Fruit fly (Drosophila melanogaster) whole organism, embryonic: ENCODE results near the gene CG32281.

ENCODE experiments used
- Abd-B ChIP-seq: fragments of 200-800 bp; sonication (Bioruptor generic); optimal IDR thresholded peaks from 2 replicates; lab custom pipeline; 2018; ENCODE audit warnings: missing biosample characterization, mild to moderate bottlenecking, missing genetic modification characterization, moderate library complexity
- Asciz ChIP-seq: fragments of 200-800 bp; sonication (Bioruptor generic); optimal IDR thresholded peaks from 2 replicates; lab custom pipeline; 2017; ENCODE audit warnings: missing biosample characterization, mild to moderate bottlenecking, missing genetic modification characterization, missing genetic modification reagents
- Atf3 ChIP-seq: fragments of 200-800 bp; sonication (Bioruptor generic); optimal IDR thresholded peaks from 3 replicates; lab custom pipeline; 2016; ENCODE audit warnings: missing biosample characterization, missing genetic modification characterization
- CG10209 ChIP-seq: fragments of 200-800 bp; sonication (Bioruptor generic); optimal IDR thresholded peaks from 3 replicates; lab custom pipeline; 2017; ENCODE audit warnings: missing biosample characterization, mild to moderate bottlenecking, missing genetic modification characterization, missing genetic modification reagents
- CG12219 ChIP-seq: fragments of 200-800 bp; sonication (Bioruptor generic); optimal IDR thresholded peaks from 3 replicates; lab custom pipeline; 2018; ENCODE audit warnings: missing biosample characterization, mild to moderate bottlenecking, missing genetic modification characterization
- CG1233 ChIP-seq: fragments of 200-800 bp; sonication (Bioruptor generic); optimal IDR thresholded peaks from 4 replicates; lab custom pipeline; 2018; ENCODE audit warnings: missing biosample characterization, mild to moderate bottlenecking, missing genetic modification characterization
- CG13123 ChIP-seq: fragments of 200-800 bp; sonication (Bioruptor generic); optimal IDR thresholded peaks from 2 replicates; lab custom pipeline; 2016; ENCODE audit warnings: missing biosample characterization, missing genetic modification characterization
- CG3995 ChIP-seq: fragments of 200-800 bp; sonication (Bioruptor generic); optimal IDR thresholded peaks from 3 replicates; lab custom pipeline; 2016; ENCODE audit warnings: missing biosample characterization, missing genetic modification characterization
- CG4617 ChIP-seq: fragments of 200-800 bp; sonication (Bioruptor generic); optimal IDR thresholded peaks from 3 replicates; lab custom pipeline; 2016; ENCODE audit warnings: missing biosample characterization, missing genetic modification characterization, borderline replicate concordance
- CG4820 ChIP-seq: fragments of 200-800 bp; sonication (Bioruptor generic); optimal IDR thresholded peaks from 3 replicates; lab custom pipeline; 2016; ENCODE audit warnings: missing biosample characterization, missing genetic modification characterization
- CG7786 ChIP-seq: fragments of 200-800 bp; sonication (Bioruptor generic); optimal IDR thresholded peaks from 2 replicates; lab custom pipeline; 2016; ENCODE audit warnings: missing biosample characterization, missing genetic modification characterization
- CG7928 ChIP-seq: fragments of 200-800 bp; sonication (Bioruptor generic); optimal IDR thresholded peaks from 2 replicates; lab custom pipeline; 2017; ENCODE audit warnings: missing biosample characterization, mild to moderate bottlenecking, missing genetic modification characterization
- CG8281 ChIP-seq: fragments of 200-800 bp; sonication (Bioruptor generic); optimal IDR thresholded peaks from 2 replicates; lab custom pipeline; 2018; ENCODE audit warnings: missing biosample characterization, mild to moderate bottlenecking, missing genetic modification characterization, moderate library complexity
- CG8388 ChIP-seq: fragments of 200-800 bp; sonication (Bioruptor generic); optimal IDR thresholded peaks from 2 replicates; lab custom pipeline; 2019; ENCODE audit warnings: missing biosample characterization, mild to moderate bottlenecking, missing genetic modification characterization, moderate library complexity
- CG8478 ChIP-seq: fragments of >200 bp; optimal IDR thresholded peaks from 2 replicates; lab custom pipeline; 2018
- CG9932 ChIP-seq: fragments of 200-800 bp; sonication (Bioruptor generic); IDR thresholded peaks from 2 replicates; pipeline ENCODE4 v1.3.6; 2022; ENCODE audit warnings: missing biosample characterization, missing genetic modification characterization
- Fer1 ChIP-seq: fragments of 200-800 bp; sonication (Bioruptor generic); optimal IDR thresholded peaks from 2 replicates; lab custom pipeline; 2017; ENCODE audit warnings: missing biosample characterization, mild to moderate bottlenecking, missing genetic modification characterization
- HLH54F ChIP-seq: fragments of 200-800 bp; sonication (Bioruptor generic); optimal IDR thresholded peaks from 3 replicates; lab custom pipeline; 2016; ENCODE audit warnings: missing biosample characterization, missing genetic modification characterization
- Hmr ChIP-seq: fragments of 200-800 bp; sonication (Bioruptor generic); optimal IDR thresholded peaks from 3 replicates; lab custom pipeline; 2017; ENCODE audit warnings: mild to moderate bottlenecking, missing biosample characterization, missing genetic modification reagents, missing genetic modification characterization
- Hr78 ChIP-seq, 2 experiments: fragments of 200-800 bp in 1 of 2; fragments of >200 bp in 1 of 2; sonication (Bioruptor generic) in 1 of 2; optimal IDR thresholded peaks; 2 replicates each; lab custom pipeline; 2017 to 2019; ENCODE audit warnings: missing biosample characterization in 2 of 2, missing genetic modification characterization in 2 of 2, mild to moderate bottlenecking in 1 of 2, moderate library complexity in 1 of 2
- Lhr ChIP-seq: fragments of 200-800 bp; sonication (Bioruptor generic); optimal IDR thresholded peaks from 3 replicates; lab custom pipeline; 2017; ENCODE audit warnings: mild to moderate bottlenecking, missing biosample characterization, missing genetic modification reagents, missing genetic modification characterization
- MTF-1 ChIP-seq: fragments of 200-800 bp; sonication (Bioruptor generic); optimal IDR thresholded peaks from 2 replicates; lab custom pipeline; 2018; ENCODE audit warnings: missing biosample characterization, mild to moderate bottlenecking, missing genetic modification characterization, borderline replicate concordance
- Mad ChIP-seq: fragments of 200-800 bp; sonication (Bioruptor generic); optimal IDR thresholded peaks from 2 replicates; lab custom pipeline; 2016; ENCODE audit warnings: missing biosample characterization, missing genetic modification characterization
- Nf-YB ChIP-seq: fragments of 200-800 bp; sonication (Bioruptor generic); optimal IDR thresholded peaks from 3 replicates; lab custom pipeline; 2019; ENCODE audit warnings: missing biosample characterization, mild to moderate bottlenecking, missing genetic modification characterization, moderate library complexity
- Nf-YC ChIP-seq: fragments of 200-800 bp; optimal IDR thresholded peaks from 3 replicates; lab custom pipeline; 2019; ENCODE audit warnings: missing biosample characterization, mild to moderate bottlenecking, missing genetic modification characterization, moderate library complexity
- Poxn ChIP-seq: fragments of 200-800 bp; sonication (Bioruptor generic); IDR thresholded peaks from 2 replicates; pipeline ENCODE4 v1.3.6; 2022; ENCODE audit warnings: missing biosample characterization, missing genetic modification characterization
- TFAM ChIP-seq: fragments of 200-800 bp; sonication (Bioruptor generic); optimal IDR thresholded peaks from 2 replicates; lab custom pipeline; 2017; ENCODE audit warnings: missing biosample characterization, missing genetic modification characterization, inconsistent platforms
- ash1 ChIP-seq: fragments of 200-800 bp; sonication (Bioruptor generic); optimal IDR thresholded peaks from 2 replicates; lab custom pipeline; 2018; ENCODE audit warnings: missing biosample characterization, mild to moderate bottlenecking, missing genetic modification characterization
- chinmo ChIP-seq: fragments of 200-800 bp; sonication (Bioruptor generic); IDR thresholded peaks from 4 replicates; pipeline ENCODE4 v1.3.6; 2022; ENCODE audit warnings: missing biosample characterization, missing genetic modification characterization; ENCODE audit not compliant: partially characterized antibody
- da ChIP-seq: fragments of 200-800 bp; sonication (Bioruptor generic); optimal IDR thresholded peaks from 2 replicates; lab custom pipeline; 2016; ENCODE audit warnings: missing biosample characterization, missing genetic modification characterization
- danr ChIP-seq: fragments of 200-800 bp; sonication (Bioruptor generic); IDR thresholded peaks from 2 replicates; pipeline ENCODE4 v1.3.6; 2022; ENCODE audit warnings: missing biosample characterization, missing genetic modification characterization
- emc ChIP-seq: fragments of 200-800 bp; sonication (Bioruptor generic); optimal IDR thresholded peaks from 2 replicates; lab custom pipeline; 2016; ENCODE audit warnings: missing biosample characterization, missing genetic modification characterization
- esg ChIP-seq: fragments of 200-800 bp; sonication (Bioruptor generic); conservative IDR thresholded peaks from 2 replicates; pipeline ENCODE4 v1.3.6; 2022; ENCODE audit warnings: missing biosample characterization, missing genetic modification characterization
- exex ChIP-seq: fragments of 200-800 bp; sonication (Bioruptor generic); optimal IDR thresholded peaks from 4 replicates; lab custom pipeline; 2018; ENCODE audit warnings: missing biosample characterization, mild to moderate bottlenecking, missing genetic modification characterization, moderate library complexity
- fd102C ChIP-seq: fragments of 200-800 bp; sonication (Bioruptor generic); optimal IDR thresholded peaks from 2 replicates; lab custom pipeline; 2018; ENCODE audit warnings: missing biosample characterization, mild to moderate bottlenecking, missing genetic modification characterization, moderate library complexity
- her ChIP-seq: fragments of 200-800 bp; sonication (Bioruptor generic); optimal IDR thresholded peaks from 2 replicates; lab custom pipeline; 2016; ENCODE audit warnings: missing biosample characterization, missing genetic modification characterization
- lilli ChIP-seq: fragments of 200-800 bp; sonication (Bioruptor generic); optimal IDR thresholded peaks from 3 replicates; lab custom pipeline; 2016; ENCODE audit warnings: missing biosample characterization, missing genetic modification characterization
- luna ChIP-seq: fragments of 200-800 bp; sonication (Bioruptor generic); optimal IDR thresholded peaks from 2 replicates; lab custom pipeline; 2016; ENCODE audit warnings: missing biosample characterization, missing genetic modification characterization
- mld ChIP-seq: fragments of 200-800 bp; sonication (Bioruptor generic); IDR thresholded peaks from 3 replicates; pipeline ENCODE4 v1.3.6; 2022; ENCODE audit warnings: missing biosample characterization, missing genetic modification characterization; ENCODE audit not compliant: partially characterized antibody
- nerfin-1 ChIP-seq: fragments of 200-800 bp; sonication (Bioruptor generic); optimal IDR thresholded peaks from 3 replicates; lab custom pipeline; 2019; ENCODE audit warnings: missing biosample characterization, mild to moderate bottlenecking, missing genetic modification characterization, moderate library complexity
- repo ChIP-seq: fragments of 200-800 bp; sonication (Bioruptor generic); optimal IDR thresholded peaks from 2 replicates; lab custom pipeline; 2016; ENCODE audit warnings: missing biosample characterization, missing genetic modification characterization
- row ChIP-seq: fragments of 200-800 bp; sonication (Bioruptor generic); IDR thresholded peaks from 3 replicates; pipeline ENCODE4 v1.3.6; 2022; ENCODE audit warnings: missing biosample characterization, missing genetic modification characterization
- run ChIP-seq: fragments of 200-800 bp; sonication (Bioruptor generic); optimal IDR thresholded peaks from 3 replicates; lab custom pipeline; 2018; ENCODE audit warnings: missing biosample characterization, mild to moderate bottlenecking, missing genetic modification characterization
- scrt ChIP-seq: fragments of 200-800 bp; sonication (Bioruptor generic); optimal IDR thresholded peaks from 2 replicates; lab custom pipeline; 2018; ENCODE audit warnings: missing biosample characterization, mild to moderate bottlenecking, missing genetic modification characterization, moderate library complexity
- seq ChIP-seq: fragments of 200-800 bp; sonication (Bioruptor generic); IDR thresholded peaks from 2 replicates; pipeline ENCODE4 v1.3.6; 2022; ENCODE audit warnings: missing biosample characterization, missing genetic modification characterization
- sim ChIP-seq: fragments of 200-800 bp; sonication (Bioruptor generic); IDR thresholded peaks from 2 replicates; pipeline ENCODE4 v1.3.6; 2022; ENCODE audit warnings: missing biosample characterization, missing genetic modification characterization
- sna ChIP-seq: fragments of 200-800 bp; sonication (Bioruptor generic); IDR thresholded peaks from 2 replicates; pipeline ENCODE4 v1.3.6; 2022; ENCODE audit warnings: missing biosample characterization, missing genetic modification characterization; ENCODE audit not compliant: partially characterized antibody
- so ChIP-seq: fragments of 200-800 bp; sonication (Bioruptor generic); IDR thresholded peaks from 3 replicates; pipeline ENCODE4 v1.3.6; 2022; ENCODE audit warnings: missing biosample characterization, missing genetic modification characterization
- toy ChIP-seq: fragments of 200-800 bp; sonication (Bioruptor generic); IDR thresholded peaks from 2 replicates; pipeline ENCODE4 v1.3.6; 2022; ENCODE audit warnings: missing biosample characterization, missing genetic modification characterization
- usp ChIP-seq: fragments of >200 bp; optimal IDR thresholded peaks from 2 replicates; lab custom pipeline; 2017; ENCODE audit warnings: missing biosample characterization, missing genetic modification characterization
- zfh2 ChIP-seq: fragments of 200-800 bp; sonication (Bioruptor generic); optimal IDR thresholded peaks from 2 replicates; lab custom pipeline; 2016; ENCODE audit warnings: missing biosample characterization, missing genetic modification characterization

Gene CG32281

DNA sequence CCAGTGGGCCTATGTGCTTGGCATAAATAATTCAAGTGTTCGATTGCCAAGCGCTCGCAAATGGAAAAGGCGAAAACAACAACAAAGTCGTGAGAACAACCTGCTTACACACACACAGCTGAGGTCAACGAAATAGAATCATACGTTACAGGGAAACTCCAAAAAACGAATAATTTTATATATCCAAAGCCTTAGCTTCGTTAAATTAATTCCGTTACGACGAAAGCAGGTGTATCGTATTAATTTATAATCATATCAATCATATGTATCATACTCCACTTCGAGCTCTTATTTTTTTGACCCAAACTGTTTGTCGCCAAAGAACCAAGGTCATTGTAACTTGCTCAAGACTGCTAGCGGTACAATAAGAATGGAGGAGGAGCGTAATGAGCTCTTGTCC lies 10.3 kb downstream of the CG32281 start (continued):
- TF ChIP-seq TFAM (GFP tag; lab: Kevin White, UChicago) (peak; percentile 27), Lhr (GFP tag; lab: Kevin White, UChicago) (peak; percentile 34), fd102C (GFP tag; lab: Kevin White, UChicago) (peak; percentile 25), CG4617 (GFP tag; lab: Kevin White, UChicago) (no peak), CG8478 (lab: Kevin White, UChicago) (no peak), CG9932 (GFP tag; lab: Robert Waterston, UW) (peak; percentile 70), CG4820 (GFP tag; lab: Kevin White, UChicago) (peak; percentile 87), sim (GFP tag; lab: Robert Waterston, UW) (peak; percentile 78), repo (GFP tag; lab: Kevin White, UChicago) (peak; percentile 80), usp (GFP tag; lab: Kevin White, UChicago) (no peak), da (GFP tag; lab: Kevin White, UChicago) (no peak), Fer1 (GFP tag; lab: Kevin White, UChicago) (no peak), Mad (GFP tag; lab: Kevin White, UChicago) (peak; percentile 65), Abd-B (peak; percentile 48), her (GFP tag; lab: Kevin White, UChicago) (peak; percentile 76), Nf-YB (peak; percentile 69), sna (no peak), CG8281 (tag; lab: Kevin White, UChicago) (peak; percentile 73), run (tag; lab: Kevin White, UChicago) (peak; percentile 63), scrt (GFP tag; lab: Kevin White, UChicago) (no peak), CG3995 (GFP tag; lab: Kevin White, UChicago) (peak; percentile 52), zfh2 (GFP tag; lab: Kevin White, UChicago) (peak; percentile 74), luna (GFP tag; lab: Kevin White, UChicago) (peak; percentile 41), chinmo (GFP tag; lab: Robert Waterston, UW) (no peak), CG12219 (GFP tag; lab: Kevin White, UChicago) (peak; percentile 86), danr (GFP tag; lab: Robert Waterston, UW) (peak; percentile 75), Poxn (GFP tag; lab: Robert Waterston, UW) (peak; percentile 68), ash1 (GFP tag; lab: Kevin White, UChicago) (no peak), lilli (GFP tag; lab: Kevin White, UChicago) (peak; percentile 88), CG13123 (GFP tag; lab: Kevin White, UChicago) (no peak), so (GFP tag; lab: Robert Waterston, UW) (peak; percentile 70; the same call in 2 of the 3 replicates), MTF-1 (peak; percentile 75), Atf3 (GFP tag; lab: Kevin White, UChicago) (peak; percentile 31), seq (GFP tag; lab: Robert Waterston, UW) (peak; percentile 82), Asciz (GFP tag; lab: Kevin White, UChicago) (no peak), CG7928 (peak; percentile 51), mld (GFP tag; lab: Robert Waterston, UW) (no peak), toy (GFP tag; lab: Robert Waterston, UW) (peak; percentile 67; the same call in 1 of the 2 replicates), CG1233 (GFP tag; lab: Kevin White, UChicago) (peak; percentile 89), CG8388 (GFP tag; lab: Kevin White, UChicago) (peak; percentile 84), CG7786 (peak; percentile 60), esg (peak; percentile 71), nerfin-1 (tag; lab: Kevin White, UChicago) (peak; percentile 52), Hr78 (GFP tag; optimal IDR thresholded peaks at IDR 0.05; lab: Kevin White, UChicago) (no peak), HLH54F (GFP tag; lab: Kevin White, UChicago) (peak; percentile 77), row (GFP tag; lab: Robert Waterston, UW) (peak; percentile 95), Hmr (GFP tag; lab: Kevin White, UChicago) (peak; percentile 89), exex (tag; lab: Kevin White, UChicago) (peak; percentile 59), Nf-YC (tag; lab: Kevin White, UChicago) (no peak), CG10209 (GFP tag; lab: Kevin White, UChicago) (peak; percentile 79), emc (GFP tag; lab: Kevin White, UChicago) (no peak)
